Fruit fly (Drosophila melanogaster) whole organism, wandering third instar larva: Measurements from ENCODE around the gene Irk3.

ENCODE experiments used
- Hnf4 ChIP-seq: fragments of 200-800 bp; sonication (Bioruptor generic); optimal IDR thresholded peaks from 2 replicates; lab custom pipeline; 2016; ENCODE audit warnings: missing biosample characterization, mild to moderate bottlenecking, missing genetic modification characterization
- OdsH ChIP-seq: fragments of 200-800 bp; sonication (Bioruptor generic); optimal IDR thresholded peaks from 2 replicates; lab custom pipeline; 2016; ENCODE audit warnings: missing biosample characterization, mild to moderate bottlenecking, missing genetic modification characterization
- Sp1 ChIP-seq: fragments of 200-800 bp; sonication (Bioruptor generic); optimal IDR thresholded peaks from 3 replicates; lab custom pipeline; 2019; ENCODE audit warnings: missing biosample characterization, mild to moderate bottlenecking, missing genetic modification characterization, moderate library complexity
- dmrt93B ChIP-seq: fragments of 200-800 bp; sonication (Bioruptor generic); optimal IDR thresholded peaks from 2 replicates; lab custom pipeline; 2018; ENCODE audit warnings: missing biosample characterization, mild to moderate bottlenecking, missing genetic modification characterization
- ey ChIP-seq: fragments of 200-800 bp; sonication (Bioruptor generic); optimal IDR thresholded peaks from 2 replicates; lab custom pipeline; 2016; ENCODE audit warnings: missing biosample characterization, missing genetic modification characterization
- foxo ChIP-seq, 2 experiments: fragments of 200-800 bp; sonication (Bioruptor generic); optimal IDR thresholded peaks; 2 replicates in 1 of 2; 3 replicates in 1 of 2; lab custom pipeline; 2016 to 2017; ENCODE audit warnings: missing biosample characterization in 2 of 2, missing genetic modification characterization in 2 of 2
- fru ChIP-seq: fragments of 200-800 bp; sonication (Bioruptor generic); optimal IDR thresholded peaks from 3 replicates; lab custom pipeline; 2016; ENCODE audit warnings: missing biosample characterization, mild to moderate bottlenecking, missing genetic modification characterization
- h ChIP-seq: fragments of 200-800 bp; sonication (Bioruptor generic); optimal IDR thresholded peaks from 3 replicates; lab custom pipeline; 2016; ENCODE audit warnings: missing biosample characterization, mild to moderate bottlenecking, missing genetic modification characterization
- jim ChIP-seq: fragments of 175-275, 200-325 bp; sonication (Bioruptor generic); optimal IDR thresholded peaks from 2 replicates; lab custom pipeline; 2016; ENCODE audit warnings: missing biosample characterization, mild to moderate bottlenecking, missing genetic modification characterization
- psq ChIP-seq: fragments of 200-800 bp; sonication (Bioruptor generic); optimal IDR thresholded peaks from 3 replicates; lab custom pipeline; 2017; ENCODE audit warnings: missing biosample characterization, mild to moderate bottlenecking, missing genetic modification characterization, moderate library complexity
- rgr ChIP-seq: fragments of 200-800 bp; sonication (Bioruptor generic); optimal IDR thresholded peaks from 3 replicates; lab custom pipeline; 2016; ENCODE audit warnings: missing biosample characterization, mild to moderate bottlenecking, missing genetic modification characterization
- tai ChIP-seq: sonication (Bioruptor generic); optimal IDR thresholded peaks from 2 replicates; lab custom pipeline; 2016; ENCODE audit warnings: missing biosample characterization, missing genetic modification characterization

DNA sequence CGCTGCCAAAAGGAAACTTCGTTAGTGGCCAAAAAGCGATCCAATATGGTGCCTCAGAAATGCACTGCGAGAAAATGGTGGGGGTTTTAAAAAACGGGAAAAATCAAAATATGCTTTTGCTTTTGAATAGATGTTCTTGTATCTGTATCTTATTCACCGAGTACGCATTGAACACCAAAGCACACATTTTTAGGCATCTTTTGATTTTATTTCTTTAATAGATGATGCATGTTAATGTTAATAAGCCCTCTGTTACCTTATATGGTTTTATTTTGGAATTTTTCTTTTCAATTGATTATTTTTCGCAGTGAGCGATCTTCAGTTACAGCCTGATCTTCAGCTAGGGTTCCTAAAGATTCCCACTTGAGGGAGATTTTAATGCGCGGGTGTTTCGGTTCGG, 30.3 kb upstream of the Irk3 start:
- TF ChIP-seq jim (GFP tag; lab: Kevin White, UChicago) (no peak), OdsH (no peak), foxo (GFP tag; optimal IDR thresholded peaks at IDR 0.05; lab: Kevin White, UChicago) (no peak), ey (GFP tag; lab: Kevin White, UChicago) (no peak), fru (GFP tag; lab: Kevin White, UChicago) (no peak), dmrt93B (no peak), psq (GFP tag; lab: Kevin White, UChicago) (no peak), h (GFP tag; lab: Kevin White, UChicago) (no peak), tai (GFP tag; lab: Kevin White, UChicago) (no peak), rgr (GFP tag; lab: Kevin White, UChicago) (no peak), Hnf4 (GFP tag; lab: Kevin White, UChicago) (no peak), Sp1 (GFP tag; lab: Kevin White, UChicago) (no peak)
